Fruit fly (Drosophila melanogaster): ENCODE data around the gene CG5342.
A peak's percentile ranks its signal among the peaks of the same experiment; 100 is the strongest.

Gene CG5342

dm6 chr3R:11568873-11569450 lies 9.7 kb upstream of the CG5342 start, which contains the start of gene Mrp4 (continued):
- TF ChIP-seq Drgx (GFP tag; IDR thresholded peaks at IDR 0.05) (peak; percentile 69; the same call in 1 of the 2 replicates), CG12104 (GFP tag; optimal IDR thresholded peaks at IDR 0.05) (no peak), ato (GFP tag; IDR thresholded peaks at IDR 0.05; ENCODE audit: partially characterized antibody) (peak; percentile 62), CG10654 (GFP tag; optimal IDR thresholded peaks at IDR 0.05) (no peak), hkb (optimal IDR thresholded peaks at IDR 0.05) (no peak), hkb (GFP tag; IDR thresholded peaks at IDR 0.05) (peak; percentile 57; the same call in 1 of the 2 replicates), stwl (tag; optimal IDR thresholded peaks at IDR 0.05) (no peak), HLH4C (GFP tag; IDR thresholded peaks at IDR 0.05; ENCODE audit: partially characterized antibody) (peak; percentile 56; the same call in 2 of the 3 replicates), ATbp (GFP tag; optimal IDR thresholded peaks at IDR 0.05) (peak; percentile 54), hbn (GFP tag; IDR thresholded peaks at IDR 0.05; ENCODE audit: partially characterized antibody) (peak; percentile 66; the same call in 1 of the 2 replicates), CG5245 (GFP tag; optimal IDR thresholded peaks at IDR 0.05) (no peak), CG7372 (GFP tag; IDR thresholded peaks at IDR 0.05) (no peak), CG7963 (GFP tag; IDR thresholded peaks at IDR 0.05; ENCODE audit: partially characterized antibody) (no peak), CG42726 (GFP tag; IDR thresholded peaks at IDR 0.05; ENCODE audit: partially characterized antibody) (peak; percentile 14; the same call in 1 of the 2 replicates), grau (tag; optimal IDR thresholded peaks at IDR 0.05) (no peak), sug (tag; optimal IDR thresholded peaks at IDR 0.05) (peak; percentile 38), CG2199 (GFP tag; IDR thresholded peaks at IDR 0.05) (peak; percentile 95), CG2875 (GFP tag; optimal IDR thresholded peaks at IDR 0.05) (peak; percentile 49), jigr1 (GFP tag; IDR thresholded peaks at IDR 0.05) (no peak), CG11398 (GFP tag; optimal IDR thresholded peaks at IDR 0.05) (no peak), bowl (GFP tag; IDR thresholded peaks at IDR 0.05) (peak; percentile 62; the same call in 1 of the 2 replicates), CG6654 (GFP tag; optimal IDR thresholded peaks at IDR 0.05) (no peak), pan (optimal IDR thresholded peaks at IDR 0.05) (no peak), pan (GFP tag; optimal IDR thresholded peaks at IDR 0.05 in 1 of 2, IDR thresholded peaks at IDR 0.05 in 1 of 2) (peak in 1 of 2 experiments; percentile 49), dysf (GFP tag; IDR thresholded peaks at IDR 0.05) (no peak; the same call in 2 of the 3 replicates), GATAe (GFP tag; conservative IDR thresholded peaks at IDR 0.05) (no peak), zfh1 (GFP tag; IDR thresholded peaks at IDR 0.05) (peak; percentile 39; the same call in 1 of the 3 replicates), en (GFP tag; optimal IDR thresholded peaks at IDR 0.05) (no peak), CG14965 (GFP tag; optimal IDR thresholded peaks at IDR 0.05; ENCODE audit: borderline replicate concordance) (no peak), CG12155 (GFP tag; optimal IDR thresholded peaks at IDR 0.05) (no peak), Hand (GFP tag; optimal IDR thresholded peaks at IDR 0.05) (peak; percentile 74), CG9727 (GFP tag; optimal IDR thresholded peaks at IDR 0.05) (no peak), CG1647 (GFP tag; optimal IDR thresholded peaks at IDR 0.05) (no peak), CG17361 (GFP tag; IDR thresholded peaks at IDR 0.05) (no peak), wdn (GFP tag; IDR thresholded peaks at IDR 0.05) (peak; percentile 39; the same call in 1 of the 2 replicates), CHES-1-like (GFP tag; optimal IDR thresholded peaks at IDR 0.05) (no peak), Mad (GFP tag; optimal IDR thresholded peaks at IDR 0.05) (no peak), CG16779 (GFP tag; IDR thresholded peaks at IDR 0.05) (0 out of 2 replicates have a peak, but pooled peaks have one; percentile 45), nom (GFP tag; optimal IDR thresholded peaks at IDR 0.05) (peak; percentile 83), CG30020 (tag; optimal IDR thresholded peaks at IDR 0.05) (no peak), CG30403 (GFP tag; optimal IDR thresholded peaks at IDR 0.05) (no peak), MESR4 (GFP tag; optimal IDR thresholded peaks at IDR 0.05) (peak; percentile 14), Hr78 (GFP tag; optimal IDR thresholded peaks at IDR 0.05) (peak in 1 of 2 experiments; percentile 56), Doc2 (GFP tag; IDR thresholded peaks at IDR 0.05) (no peak), ash1 (GFP tag; optimal IDR thresholded peaks at IDR 0.05) (peak; percentile 21), Dip2 (GFP tag; IDR thresholded peaks at IDR 0.05) (no peak), pita (GFP tag; optimal IDR thresholded peaks at IDR 0.05) (no peak), pb (GFP tag; optimal IDR thresholded peaks at IDR 0.05) (peak; percentile 26), CG13894 (tag; optimal IDR thresholded peaks at IDR 0.05) (peak; percentile 29), disco-r (GFP tag; optimal IDR thresholded peaks at IDR 0.05) (peak; percentile 50)

All from whole organism, embryonic.